Fruit fly (Drosophila melanogaster): ENCODE measurements around the gene CG17917.

dm6 chr3R:6382733-6383465, 41.1 kb downstream of the CG17917 start, which contains the start of gene gzl:
- TF ChIP-seq CG8478 (optimal IDR thresholded peaks at IDR 0.05) (no peak), CTCF (optimal IDR thresholded peaks at IDR 0.05) (no peak)
